Worm (Caenorhabditis elegans): ENCODE measurements around the gene ceh-63.

The ceh-63 gene

DNA sequence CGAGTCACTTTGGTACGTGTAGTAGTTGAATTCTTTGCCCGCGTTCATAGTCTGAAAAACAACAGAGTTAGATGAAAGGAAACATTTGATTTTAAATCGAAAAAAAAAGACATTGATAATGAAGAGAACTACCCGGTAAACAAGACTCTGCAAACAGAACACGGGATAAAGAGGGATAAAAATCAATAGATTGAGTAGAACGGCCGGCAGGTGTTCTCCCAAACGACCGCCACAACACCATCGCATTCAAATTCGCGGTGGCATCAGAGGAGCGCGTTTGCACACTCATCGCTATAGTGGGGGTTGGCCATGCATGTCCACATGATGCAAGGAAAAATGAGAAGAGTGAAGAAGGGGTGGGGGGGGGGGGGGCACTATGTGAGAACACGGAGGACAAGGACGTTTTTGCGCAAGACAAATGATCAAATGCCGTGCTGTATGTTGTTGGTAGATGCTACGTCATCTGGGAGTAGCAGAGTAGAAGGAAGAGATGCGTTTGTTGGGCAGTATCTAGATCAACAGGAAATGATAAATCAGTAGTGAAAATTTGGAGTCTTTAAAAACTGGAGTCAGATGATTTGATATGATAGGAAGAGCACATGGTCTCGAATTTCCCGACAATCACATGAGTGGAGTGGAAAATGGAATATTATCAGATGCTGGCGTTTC lies 4.8 kb upstream of the ceh-63 start, which contains the start of gene tag-52 (continued):
- TF ChIP-seq ceh-44 (GFP tag; IDR thresholded peaks at IDR 0.05) (no peak), saeg-2 (GFP tag; IDR thresholded peaks at IDR 0.05) (no peak), mep-1 (tag; optimal IDR thresholded peaks at IDR 0.05) (peak; percentile 60), egl-43 (GFP tag; IDR thresholded peaks at IDR 0.05) (no peak), gei-8 (GFP tag; optimal IDR thresholded peaks at IDR 0.05) (no peak), mdl-1 (tag; optimal IDR thresholded peaks at IDR 0.05) (peak in 1 of 2 experiments; percentile 32), duxl-1 (tag; optimal IDR thresholded peaks at IDR 0.05; ENCODE audit: poor library complexity) (no peak), lin-29 (GFP tag; IDR thresholded peaks at IDR 0.05) (no peak), nhr-76 (tag; optimal IDR thresholded peaks at IDR 0.05) (no peak)

- no peak for TF ChIP-seq F10B5.3 (tag; optimal IDR thresholded peaks at IDR 0.05)
- peak in 1 of 2 experiments; percentile 30 for TF ChIP-seq hif-1 (tag; optimal IDR thresholded peaks at IDR 0.05)
- TF ChIP-seq cey-2 (tag; optimal IDR thresholded peaks at IDR 0.05; ENCODE audit: borderline replicate concordance, insufficient read depth), result no peak
These were observed 1.9 kb downstream of the ceh-63 start, which contains the start of gene C02F12.5 for ce11 chrX:3671998-3672397. TSS of gene C02F12.5 (minus strand) at chrX:3672098.

- TF ChIP-seq spr-3 (GFP tag; optimal IDR thresholded peaks at IDR 0.05) (no peak), hlh-30 (tag; optimal IDR thresholded peaks at IDR 0.05; ENCODE audit: insufficient read depth) (no peak), zip-11 (GFP tag; IDR thresholded peaks at IDR 0.05) (no peak), madf-5 (GFP tag; IDR thresholded peaks at IDR 0.05) (no peak), nhr-10 (tag; optimal IDR thresholded peaks at IDR 0.05) (no peak), Y75B8A.6 (GFP tag; IDR thresholded peaks at IDR 0.05) (no peak), ceh-28 (tag; optimal IDR thresholded peaks at IDR 0.05) (no peak), mes-2 (tag; optimal IDR thresholded peaks at IDR 0.05; ENCODE audit: poor library complexity, severe bottlenecking) (no peak), skn-1 (tag; optimal IDR thresholded peaks at IDR 0.05) (no peak), daf-19 (GFP tag; conservative IDR thresholded peaks at IDR 0.05) (no peak), aha-1 (tag) (no peak), duxl-1 (tag; optimal IDR thresholded peaks at IDR 0.05; ENCODE audit: poor library complexity) (no peak), set-16 (GFP tag; IDR thresholded peaks at IDR 0.05) (no peak), ces-1 (GFP tag; optimal IDR thresholded peaks at IDR 0.05) (no peak)
These were observed 5.0 kb downstream of the ceh-63 start, which contains the start of gene snet-1 for ce11 chrX:3668842-3669241. TSS of gene snet-1 (minus strand) at chrX:3668942.

DNA sequence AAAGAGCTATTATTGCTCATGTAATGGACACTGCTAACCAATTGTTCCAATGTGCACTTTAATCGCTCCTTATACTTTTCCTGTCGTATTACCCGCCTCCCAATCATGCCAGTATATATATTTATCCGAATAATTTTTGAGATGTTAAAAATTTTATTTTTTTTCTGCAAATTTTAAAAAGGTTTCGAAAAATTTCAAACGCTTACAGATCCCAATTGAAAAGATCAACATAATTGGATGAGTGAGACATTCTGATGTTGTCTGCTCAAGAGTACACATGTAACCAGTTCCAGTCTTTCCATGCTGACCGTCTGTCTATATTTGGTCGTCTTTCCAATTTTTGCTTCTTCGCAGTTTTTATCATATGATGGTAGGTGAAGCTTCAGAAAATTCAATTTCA lies 14.7 kb downstream of the ceh-63 start, which contains the start of gene R11G1.1:
Gene R11G1.1 (plus strand): TSS at position 301 of the 400 bp plus-strand sequence.
- TF ChIP-seq sdz-12 (GFP tag; optimal IDR thresholded peaks at IDR 0.05) (no peak), ceh-82 (tag; optimal IDR thresholded peaks at IDR 0.05) (no peak), pha-4 (GFP tag; IDR thresholded peaks at IDR 0.05) (no peak), pha-4 (tag; optimal IDR thresholded peaks at IDR 0.05) (no peak), nhr-48 (tag; optimal IDR thresholded peaks at IDR 0.05) (no peak), ceh-28 (tag; optimal IDR thresholded peaks at IDR 0.05) (no peak), nhr-6 (tag; optimal IDR thresholded peaks at IDR 0.05) (no peak), nhr-42 (GFP tag; IDR thresholded peaks at IDR 0.05) (no peak), ztf-7 (tag; optimal IDR thresholded peaks at IDR 0.05) (no peak), daf-16 (GFP tag; optimal IDR thresholded peaks at IDR 0.05) (no peak), daf-16 (tag; optimal IDR thresholded peaks at IDR 0.05) (no peak)
